Worm (Caenorhabditis elegans) whole organism, L2 larva: ENCODE results near the gene srt-38.

Experiments used
- aly-2 ChIP-seq: fragments of 150-350 bp; optimal IDR thresholded peaks from 2 replicates; lab custom pipeline; 2014; ENCODE audit warnings: missing biosample characterization, missing genetic modification characterization
- ceh-82 ChIP-seq: fragments of 150-350 bp; optimal IDR thresholded peaks from 2 replicates; lab custom pipeline; 2014; ENCODE audit warnings: missing biosample characterization, missing genetic modification characterization
- egl-27 ChIP-seq: sonication (generic microtip); optimal IDR thresholded peaks from 3 replicates; lab custom pipeline; 2017; ENCODE audit warnings: missing biosample characterization, missing genetic modification reagents, missing genetic modification characterization
- lsy-2 ChIP-seq, 2 experiments: fragments of 150-350 bp in 1 of 2; sonication (generic microtip) in 1 of 2; optimal IDR thresholded peaks; 2 replicates each; lab custom pipeline; 2014 to 2017; ENCODE audit warnings: missing biosample characterization in 2 of 2, missing genetic modification characterization in 2 of 2
- sma-9 ChIP-seq, 2 experiments: fragments of 150-350 bp in 1 of 2; sonication (generic microtip) in 1 of 2; optimal IDR thresholded peaks; 2 replicates each; lab custom pipeline; 2014 to 2016; ENCODE audit warnings: missing genetic modification characterization in 2 of 2, mild to moderate bottlenecking in 1 of 2, missing biosample characterization in 1 of 2, missing compliant biosample characterization in 1 of 2, missing genetic modification reagents in 1 of 2, moderate library complexity in 1 of 2

DNA sequence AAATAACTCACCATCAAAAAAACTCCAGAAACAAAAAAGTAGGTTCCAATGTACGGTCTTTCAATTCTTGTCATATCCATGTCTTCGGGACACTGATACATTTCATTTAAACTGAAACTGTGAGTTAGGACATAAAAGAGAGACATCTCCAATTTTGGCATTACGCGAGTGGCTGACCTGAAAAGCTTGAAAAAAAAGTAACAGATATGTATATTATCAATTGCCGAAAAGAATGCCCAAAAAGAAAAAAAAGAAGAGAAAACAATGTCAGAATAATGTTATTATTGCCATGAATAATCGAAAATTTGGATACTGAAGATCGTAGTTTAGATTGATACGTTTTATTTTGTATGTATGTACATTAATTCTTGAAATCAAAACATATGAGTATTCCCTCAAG is 14.7 kb downstream of the srt-38 start, which contains the start of gene srt-14:
- TF ChIP-seq egl-27 (tag; lab: Kevin White, UChicago), result no peak
- TF ChIP-seq aly-2 (tag; lab: Kevin White, UChicago), result no peak
- no peak for TF ChIP-seq ceh-82
- no peak for TF ChIP-seq lsy-2 (tag; optimal IDR thresholded peaks at IDR 0.05; lab: Kevin White, UChicago)
- no peak for TF ChIP-seq sma-9 (GFP tag; optimal IDR thresholded peaks at IDR 0.05; lab: Kevin White, UChicago)
- TF ChIP-seq sma-9 (tag; optimal IDR thresholded peaks at IDR 0.05; lab: Kevin White, UChicago), result no peak
